Worm (Caenorhabditis elegans): Measurements from ENCODE around the gene C05C8.8.

ce11 chrV:7266021-7266420 is 11.0 kb upstream of the C05C8.8 start, which contains the start of gene C13A2.7:
- TF ChIP-seq php-3 (GFP tag; IDR thresholded peaks at IDR 0.05) (no peak), aly-2 (tag; optimal IDR thresholded peaks at IDR 0.05) (no peak), ZK546.5 (tag; optimal IDR thresholded peaks at IDR 0.05) (no peak), mdl-1 (tag; optimal IDR thresholded peaks at IDR 0.05) (no peak), pqm-1 (tag; optimal IDR thresholded peaks at IDR 0.05) (no peak)
